Worm (Caenorhabditis elegans) whole organism, L4/young adult: ENCODE results near the gene clec-242.

Source experiments
- dao-5 ChIP-seq: sonication (generic microtip); optimal IDR thresholded peaks from 2 replicates; lab custom pipeline; 2016; ENCODE audit warnings: missing genotype, missing genetic modification characterization, moderate library complexity, missing compliant biosample characterization
- him-1 ChIP-seq: sonication (generic microtip); optimal IDR thresholded peaks from 2 replicates; lab custom pipeline; 2016; ENCODE audit warnings: missing genotype, missing genetic modification reagents, missing genetic modification characterization, missing compliant biosample characterization

DNA sequence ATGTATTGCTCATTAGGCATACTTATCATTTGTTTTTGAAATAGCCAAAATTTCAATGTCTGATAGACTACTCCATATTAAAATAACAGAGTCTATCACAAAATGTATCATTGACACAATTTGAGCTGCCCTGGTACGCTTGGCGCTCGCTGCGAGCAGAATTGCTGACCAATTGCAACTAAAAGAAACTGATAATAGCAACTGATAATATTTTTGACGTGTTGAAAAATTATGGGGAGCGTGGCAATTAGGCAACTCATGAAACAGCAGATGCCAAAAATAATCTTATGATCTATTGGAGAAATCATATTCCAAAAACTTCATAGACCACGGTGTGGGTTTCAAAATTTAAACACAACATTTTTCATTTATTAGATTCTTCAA lies 4.0 kb downstream of the clec-242 start:
- TF ChIP-seq dao-5 (tag; lab: Kevin White, UChicago), result no peak
- no peak for TF ChIP-seq him-1
